Worm (Caenorhabditis elegans): ENCODE results near the gene srlf-35.

DNA sequence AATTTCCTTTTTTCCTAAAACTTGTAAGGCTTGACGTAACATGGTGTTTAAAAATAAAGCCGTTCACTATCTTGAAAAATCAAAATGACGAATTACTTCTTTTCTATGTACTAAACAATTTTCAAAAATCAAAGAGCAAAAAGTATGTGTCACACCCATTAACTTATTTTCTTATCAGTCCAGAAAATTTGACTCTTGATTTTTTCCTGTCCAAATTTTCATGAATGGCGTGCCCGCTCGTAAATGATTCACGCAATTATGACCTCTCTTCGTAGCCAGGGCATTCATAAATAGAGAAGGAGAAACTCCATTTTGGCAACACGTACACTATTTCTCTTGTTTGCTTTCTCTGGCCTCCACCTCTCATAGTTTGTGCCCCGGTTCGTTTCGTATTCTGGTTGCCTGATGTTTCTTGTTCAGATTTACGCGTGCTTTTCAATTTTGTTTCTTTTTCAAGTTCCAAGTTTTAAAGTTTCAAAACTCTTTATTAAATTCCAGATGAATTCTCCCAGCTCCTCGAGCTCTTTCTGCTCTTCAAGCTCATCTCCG, 26.1 kb upstream of the srlf-35 start, which contains the start of gene nhr-55:
- TF ChIP-seq W03F9.2 (tag; optimal IDR thresholded peaks at IDR 0.05) = no peak
- TF ChIP-seq dao-5 (tag; optimal IDR thresholded peaks at IDR 0.05) = no peak

All from whole organism, L4/young adult.